Worm (Caenorhabditis elegans) whole organism, young adult: ENCODE measurements around the gene algn-2.

Source experiments
- B0035.1 ChIP-seq: sonication (generic microtip); optimal IDR thresholded peaks from 2 replicates; lab custom pipeline; 2016; ENCODE audit warnings: missing genetic modification characterization, mild to moderate bottlenecking, missing compliant biosample characterization, missing genotype, missing genetic modification reagents
- B0336.3 ChIP-seq: fragments of 200-800 bp; sonication (Bioruptor generic); IDR thresholded peaks from 2 replicates; pipeline ENCODE4 v1.3.6; 2022; ENCODE audit warnings: missing genetic modification characterization, missing compliant biosample characterization
- F39B2.1 ChIP-seq: fragments of 200-800 bp; sonication (Bioruptor generic); IDR thresholded peaks from 2 replicates; pipeline ENCODE4 v1.3.6; 2022; ENCODE audit warnings: missing genetic modification reagents, missing genetic modification characterization, missing compliant biosample characterization
- F49E8.2 ChIP-seq: sonication (generic microtip); optimal IDR thresholded peaks from 3 replicates; lab custom pipeline; 2017; ENCODE audit warnings: missing genetic modification characterization, mild to moderate bottlenecking, missing compliant biosample characterization, antibody characterized with exemption, moderate library complexity; ENCODE audit not compliant: insufficient read depth
- F57A8.1 ChIP-seq: fragments of 200-800 bp; sonication (Bioruptor generic); optimal IDR thresholded peaks from 2 replicates; lab custom pipeline; 2018; ENCODE audit warnings: mild to moderate bottlenecking, missing genetic modification characterization, moderate library complexity, missing compliant biosample characterization
- K11D2.4 ChIP-seq: fragments of 200-800 bp; sonication (Bioruptor generic); IDR thresholded peaks from 2 replicates; pipeline ENCODE4 v1.3.6; 2022; ENCODE audit warnings: missing genetic modification reagents, missing genetic modification characterization, missing compliant biosample characterization
- Y53G8AR.9 ChIP-seq: fragments of 200-800 bp; sonication (Bioruptor generic); conservative IDR thresholded peaks from 2 replicates; pipeline ENCODE4 v1.3.6; 2022; ENCODE audit warnings: missing genetic modification reagents, missing genetic modification characterization, missing compliant biosample characterization
- Y79H2A.3 ChIP-seq: fragments of 200-800 bp; sonication (Bioruptor generic); conservative IDR thresholded peaks from 2 replicates; pipeline ENCODE4 v1.3.6; 2022; ENCODE audit warnings: missing genetic modification reagents, missing genetic modification characterization, missing compliant biosample characterization
- Y95B8A.8 ChIP-seq: fragments of 200-800 bp; sonication (Bioruptor generic); IDR thresholded peaks from 2 replicates; pipeline ENCODE4 v1.3.6; 2022; ENCODE audit warnings: missing genetic modification reagents, missing genetic modification characterization, missing compliant biosample characterization
- ZK185.1 ChIP-seq: sonication (generic microtip); optimal IDR thresholded peaks from 2 replicates; lab custom pipeline; 2016; ENCODE audit warnings: mild to moderate bottlenecking, missing genetic modification characterization, missing compliant biosample characterization; ENCODE audit not compliant: poor library complexity, severe bottlenecking
- akir-1 ChIP-seq: fragments of 200-800 bp; sonication (Bioruptor generic); optimal IDR thresholded peaks from 2 replicates; lab custom pipeline; 2018; ENCODE audit warnings: mild to moderate bottlenecking, missing genetic modification characterization, moderate library complexity, missing compliant biosample characterization
- attf-3 ChIP-seq: fragments of 200-800 bp; sonication (Bioruptor generic); conservative IDR thresholded peaks from 2 replicates; pipeline ENCODE4 v1.3.6; 2022; ENCODE audit warnings: missing genetic modification reagents, missing genetic modification characterization, missing compliant biosample characterization
- attf-5 ChIP-seq: fragments of 200-800 bp; sonication (Bioruptor generic); optimal IDR thresholded peaks from 2 replicates; lab custom pipeline; 2018; ENCODE audit warnings: mild to moderate bottlenecking, missing genetic modification characterization, missing compliant biosample characterization
- cebp-2 ChIP-seq: fragments of 200-800 bp; sonication (Bioruptor generic); IDR thresholded peaks from 2 replicates; pipeline ENCODE4 v1.3.6; 2022; ENCODE audit warnings: missing genetic modification characterization, missing compliant biosample characterization
- ceh-100 ChIP-seq: fragments of 200-800 bp; sonication (Bioruptor generic); IDR thresholded peaks from 2 replicates; pipeline ENCODE4 v1.3.6; 2022; ENCODE audit warnings: missing genetic modification reagents, missing genetic modification characterization, missing compliant biosample characterization
- ceh-27 ChIP-seq: fragments of 200-800 bp; sonication (Bioruptor generic); optimal IDR thresholded peaks from 2 replicates; lab custom pipeline; 2018; ENCODE audit warnings: mild to moderate bottlenecking, missing genetic modification characterization, moderate library complexity, missing compliant biosample characterization
- ceh-40 ChIP-seq: fragments of 200-800 bp; sonication (Bioruptor generic); IDR thresholded peaks from 2 replicates; pipeline ENCODE4 v1.3.6; 2022; ENCODE audit warnings: missing genetic modification characterization, missing compliant biosample characterization
- ceh-79 ChIP-seq: sonication (generic microtip); optimal IDR thresholded peaks from 2 replicates; lab custom pipeline; 2017; ENCODE audit warnings: mild to moderate bottlenecking, missing genetic modification characterization, missing compliant biosample characterization
- die-1 ChIP-seq: sonication (generic microtip); optimal IDR thresholded peaks from 2 replicates; lab custom pipeline; 2016; ENCODE audit warnings: missing genotype, mild to moderate bottlenecking, missing genetic modification characterization, missing compliant biosample characterization
- efl-1 ChIP-seq: fragments of 150-350 bp; optimal IDR thresholded peaks from 2 replicates; lab custom pipeline; 2014; ENCODE audit warnings: missing biosample characterization, missing genetic modification reagents, missing genetic modification characterization
- egl-18 ChIP-seq: fragments of 200-800 bp; sonication (Bioruptor generic); IDR thresholded peaks from 2 replicates; pipeline ENCODE4 v1.3.6; 2022; ENCODE audit warnings: missing genetic modification reagents, missing genetic modification characterization, missing compliant biosample characterization
- him-1 ChIP-seq: sonication (generic microtip); optimal IDR thresholded peaks from 2 replicates; lab custom pipeline; 2016; ENCODE audit warnings: missing genotype, missing genetic modification reagents, missing genetic modification characterization, missing compliant biosample characterization
- hmg-1.2 ChIP-seq: fragments of 200-800 bp; sonication (Bioruptor generic); IDR thresholded peaks from 2 replicates; pipeline ENCODE4 v1.3.6; 2022; ENCODE audit warnings: missing genetic modification reagents, missing genetic modification characterization, missing compliant biosample characterization
- hsf-1 ChIP-seq: fragments of 200-800 bp; sonication (Bioruptor generic); IDR thresholded peaks from 2 replicates; pipeline ENCODE4 v1.3.6; 2022; ENCODE audit warnings: missing genetic modification reagents, missing genetic modification characterization, missing compliant biosample characterization
- let-607 ChIP-seq, 2 experiments: fragments of 200-800 bp in 1 of 2; sonication (Bioruptor generic) in 1 of 2; sonication (generic microtip) in 1 of 2; optimal IDR thresholded peaks; 2 replicates each; lab custom pipeline; 2016 to 2018; ENCODE audit warnings: mild to moderate bottlenecking in 2 of 2, missing compliant biosample characterization in 2 of 2, missing genetic modification characterization in 2 of 2, moderate library complexity in 2 of 2, missing genotype in 1 of 2
- lsl-1 ChIP-seq: fragments of 200-800 bp; sonication (Bioruptor generic); optimal IDR thresholded peaks from 2 replicates; lab custom pipeline; 2018; ENCODE audit warnings: mild to moderate bottlenecking, missing genetic modification characterization, moderate library complexity, missing compliant biosample characterization
- lsy-27 ChIP-seq: sonication (generic microtip); optimal IDR thresholded peaks from 2 replicates; lab custom pipeline; 2017; ENCODE audit warnings: missing genetic modification characterization, mild to moderate bottlenecking, missing compliant biosample characterization, antibody characterized with exemption, missing genotype, borderline replicate concordance; ENCODE audit not compliant: insufficient read depth
- madf-3 ChIP-seq: fragments of 200-800 bp; sonication (Bioruptor generic); IDR thresholded peaks from 2 replicates; pipeline ENCODE4 v1.3.6; 2022; ENCODE audit warnings: missing genetic modification reagents, missing genetic modification characterization, missing compliant biosample characterization
- madf-8 ChIP-seq: fragments of 200-800 bp; sonication (Bioruptor generic); conservative IDR thresholded peaks from 2 replicates; pipeline ENCODE4 v1.3.6; 2022; ENCODE audit warnings: missing genetic modification reagents, missing genetic modification characterization, missing compliant biosample characterization
- mel-28 ChIP-seq: sonication (generic microtip); optimal IDR thresholded peaks from 2 replicates; lab custom pipeline; 2016; ENCODE audit warnings: borderline replicate concordance, mild to moderate bottlenecking, missing genetic modification characterization, missing compliant biosample characterization
- nfyb-1 ChIP-seq: fragments of 200-800 bp; sonication (Bioruptor generic); IDR thresholded peaks from 2 replicates; pipeline ENCODE4 v1.3.6; 2022; ENCODE audit warnings: missing genetic modification reagents, missing genetic modification characterization, missing compliant biosample characterization
- nhr-120 ChIP-seq: fragments of 200-800 bp; sonication (Bioruptor generic); IDR thresholded peaks from 2 replicates; pipeline ENCODE4 v1.3.6; 2022; ENCODE audit warnings: missing genetic modification characterization, missing compliant biosample characterization
- nhr-80 ChIP-seq: sonication (generic microtip); optimal IDR thresholded peaks from 2 replicates; lab custom pipeline; 2016; ENCODE audit warnings: missing genetic modification characterization, missing compliant biosample characterization
- pha-4 ChIP-seq: fragments of 150-350 bp; sonication (generic microtip); optimal IDR thresholded peaks from 2 replicates; lab custom pipeline; 2014; ENCODE audit warnings: missing biosample characterization, missing genetic modification reagents, missing genetic modification characterization
- repo-1 ChIP-seq: sonication (generic microtip); optimal IDR thresholded peaks from 2 replicates; lab custom pipeline; 2017; ENCODE audit warnings: mild to moderate bottlenecking, missing genetic modification characterization, missing compliant biosample characterization
- snpc-1.3 ChIP-seq: sonication (generic microtip); optimal IDR thresholded peaks from 2 replicates; lab custom pipeline; 2017; ENCODE audit warnings: missing genetic modification characterization, mild to moderate bottlenecking, missing compliant biosample characterization, antibody characterized with exemption, moderate library complexity, missing genotype, missing genetic modification reagents; ENCODE audit not compliant: insufficient read depth
- snpc-4 ChIP-seq, 5 experiments: fragments of 150-350 bp in 1 of 5; sonication (generic microtip) in 4 of 5; optimal IDR thresholded peaks; 2 replicates each; lab custom pipeline; 2014 to 2018; ENCODE audit warnings: missing genetic modification characterization in 5 of 5, missing biosample characterization in 3 of 5, antibody characterized with exemption in 2 of 5, mild to moderate bottlenecking in 2 of 5, missing compliant biosample characterization in 2 of 5, missing genotype in 2 of 5, moderate library complexity in 2 of 5, missing genetic modification reagents in 1 of 5
- unc-62 ChIP-seq: fragments of 150-350 bp; optimal IDR thresholded peaks from 2 replicates; lab custom pipeline; 2014; ENCODE audit warnings: missing biosample characterization, missing genetic modification reagents, missing genetic modification characterization
- ztf-22 ChIP-seq: fragments of 200-800 bp; sonication (Bioruptor generic); optimal IDR thresholded peaks from 2 replicates; lab custom pipeline; 2018; ENCODE audit warnings: mild to moderate bottlenecking, missing genetic modification characterization, moderate library complexity, missing compliant biosample characterization
- ztf-28 ChIP-seq: fragments of 200-800 bp; sonication (Bioruptor generic); IDR thresholded peaks from 2 replicates; pipeline ENCODE4 v1.3.6; 2022; ENCODE audit warnings: missing genetic modification reagents, missing genetic modification characterization, missing compliant biosample characterization

Gene algn-2

ce11 chrII:5387217-5387616 lies 12.2 kb downstream of the algn-2 start, which contains the start of gene ccpp-6:
Gene ccpp-6, minus strand, starts transcription at chrII:5387317.
- no peak for TF ChIP-seq pha-4 (tag; lab: Kevin White, UChicago)
- 0 out of 2 replicates have a peak, but pooled peaks have one; percentile 42 for TF ChIP-seq madf-3 (GFP tag; lab: Robert Waterston, UW)
- no peak for TF ChIP-seq ceh-27 (GFP tag; lab: Kevin White, UChicago)
- TF ChIP-seq ztf-22 (GFP tag; lab: Kevin White, UChicago) = no peak
- TF ChIP-seq nfyb-1 = no peak
- peak; percentile 40; the same call in 1 of the 2 replicates for TF ChIP-seq B0336.3
- TF ChIP-seq hsf-1 (GFP tag; lab: Robert Waterston, UW) = 0 out of 2 replicates have a peak, but pooled peaks have one; percentile 22
- TF ChIP-seq Y53G8AR.9 (GFP tag; lab: Robert Waterston, UW) = 0 out of 2 replicates have a peak, but pooled peaks have one; percentile 11
- peak; percentile 23 for TF ChIP-seq him-1
- peak; percentile 36; the same call in 1 of the 2 replicates for TF ChIP-seq Y95B8A.8 (GFP tag; lab: Robert Waterston, UW)

- TF ChIP-seq nfyb-1 = 0 out of 2 replicates have a peak, but pooled peaks have one; percentile 36
- TF ChIP-seq nhr-80 (tag; lab: Kevin White, UChicago) = no peak
These were observed 13.8 kb downstream of the algn-2 start, which contains the start of gene rsp-4 for ce11 chrII:5388786-5389421. Gene rsp-4, minus strand, starts transcription at chrII:5388836.

DNA sequence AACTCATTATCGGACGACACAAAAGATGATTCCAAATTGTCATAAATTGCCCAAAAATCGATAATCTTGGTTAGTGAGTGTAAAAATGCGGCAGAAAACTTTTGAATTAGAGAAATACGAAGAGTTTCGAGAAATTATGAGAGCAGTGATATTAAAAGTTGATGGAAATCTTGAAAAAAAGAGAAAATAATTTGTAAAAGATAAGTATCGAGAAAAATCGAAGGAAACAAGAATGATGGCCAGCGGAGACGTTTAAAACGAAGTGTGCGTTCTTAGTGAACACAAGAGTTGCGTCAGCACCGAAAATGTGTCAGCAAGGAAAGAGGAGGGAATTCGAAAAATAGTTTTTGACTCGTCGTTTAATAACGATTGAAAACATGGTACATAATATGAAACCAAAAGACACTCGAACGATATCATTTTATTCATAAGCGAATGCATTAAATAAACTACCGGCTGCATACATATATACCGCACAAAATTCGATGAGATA lies 14.8 kb downstream of the algn-2 start, which contains the start of gene ndx-6:
Gene ndx-6 (minus strand): TSS at position 51 of the 493 bp plus-strand sequence.
- no peak for TF ChIP-seq snpc-4 (GFP tag; optimal IDR thresholded peaks at IDR 0.05; lab: Kevin White, UChicago)
- TF ChIP-seq snpc-4 (tag; optimal IDR thresholded peaks at IDR 0.05; lab: Kevin White, UChicago) = peak in 3 of 4 experiments; percentile 49 to 64 (median 54)
- peak; percentile 5 for TF ChIP-seq snpc-1.3
- 0 out of 2 replicates have a peak, but pooled peaks have one; percentile 55 for TF ChIP-seq B0336.3
- no peak for TF ChIP-seq B0035.1
- TF ChIP-seq ztf-28 = no peak
- no peak for TF ChIP-seq ceh-79
- peak; percentile 75; the same call in 1 of the 2 replicates for TF ChIP-seq madf-3 (GFP tag; lab: Robert Waterston, UW)
- peak; percentile 60; the same call in 1 of the 2 replicates for TF ChIP-seq ceh-100 (GFP tag; lab: Robert Waterston, UW)
- TF ChIP-seq K11D2.4 (GFP tag; lab: Robert Waterston, UW) = peak; percentile 61; the same call in 1 of the 2 replicates
- peak; percentile 85 for TF ChIP-seq efl-1 (GFP tag; lab: Kevin White, UChicago)
- peak; percentile 40 for TF ChIP-seq nhr-80 (tag; lab: Kevin White, UChicago)
- no peak for TF ChIP-seq cebp-2 (GFP tag; lab: Robert Waterston, UW)
- no peak for TF ChIP-seq unc-62 (GFP tag; lab: Kevin White, UChicago)
- peak; percentile 78 for TF ChIP-seq Y53G8AR.9 (GFP tag; lab: Robert Waterston, UW)
- no peak for TF ChIP-seq nhr-120 (GFP tag; lab: Robert Waterston, UW)
- TF ChIP-seq let-607 (tag; optimal IDR thresholded peaks at IDR 0.05; lab: Kevin White, UChicago) = peak in 1 of 2 experiments; percentile 52
- TF ChIP-seq ZK185.1 (tag; lab: Kevin White, UChicago) = peak; percentile 74
- no peak for TF ChIP-seq lsy-27
- 0 out of 2 replicates have a peak, but pooled peaks have one; percentile 33 for TF ChIP-seq attf-3 (GFP tag; lab: Robert Waterston, UW)
- TF ChIP-seq egl-18 (GFP tag; lab: Robert Waterston, UW) = no peak
- TF ChIP-seq ceh-40 (GFP tag; lab: Robert Waterston, UW) = no peak
- peak; percentile 77; the same call in 1 of the 2 replicates for TF ChIP-seq nfyb-1
- peak; percentile 77 for TF ChIP-seq attf-5 (GFP tag; lab: Kevin White, UChicago)
- peak; percentile 58 for TF ChIP-seq repo-1 (tag; lab: Kevin White, UChicago)
- no peak for TF ChIP-seq die-1 (tag; lab: Kevin White, UChicago)
- no peak for TF ChIP-seq akir-1
- TF ChIP-seq F49E8.2 (tag; lab: Kevin White, UChicago) = peak; percentile 30
- TF ChIP-seq hmg-1.2 = peak; percentile 43; the same call in 1 of the 2 replicates
- TF ChIP-seq F39B2.1 (GFP tag; lab: Robert Waterston, UW) = no peak
- peak; percentile 14 for TF ChIP-seq F57A8.1 (GFP tag; lab: Kevin White, UChicago)
- no peak for TF ChIP-seq mel-28 (tag; lab: Kevin White, UChicago)
- TF ChIP-seq Y79H2A.3 (GFP tag; lab: Robert Waterston, UW) = no peak
- TF ChIP-seq madf-8 = no peak
- TF ChIP-seq lsl-1 (GFP tag; lab: Kevin White, UChicago) = peak; percentile 46
